Worm (Caenorhabditis elegans) whole organism, young adult: Measurements from ENCODE around the gene F34H10.4.

Experiments
- C17E4.6 ChIP-seq: fragments of 200-800 bp; sonication (Bioruptor generic); IDR thresholded peaks from 2 replicates; pipeline ENCODE4 v1.3.6; 2022; ENCODE audit warnings: missing genetic modification reagents, missing genetic modification characterization, missing compliant biosample characterization
- F39B2.1 ChIP-seq: fragments of 200-800 bp; sonication (Bioruptor generic); IDR thresholded peaks from 2 replicates; pipeline ENCODE4 v1.3.6; 2022; ENCODE audit warnings: missing genetic modification reagents, missing genetic modification characterization, missing compliant biosample characterization
- K11D2.4 ChIP-seq: fragments of 200-800 bp; sonication (Bioruptor generic); IDR thresholded peaks from 2 replicates; pipeline ENCODE4 v1.3.6; 2022; ENCODE audit warnings: missing genetic modification reagents, missing genetic modification characterization, missing compliant biosample characterization
- K12H6.12 ChIP-seq: fragments of 200-800 bp; sonication (Bioruptor generic); optimal IDR thresholded peaks from 2 replicates; lab custom pipeline; 2018; ENCODE audit warnings: mild to moderate bottlenecking, missing genetic modification characterization, missing compliant biosample characterization
- T07F8.4 ChIP-seq: sonication (generic microtip); optimal IDR thresholded peaks from 2 replicates; lab custom pipeline; 2016; ENCODE audit warnings: mild to moderate bottlenecking, missing genetic modification characterization, moderate library complexity, missing compliant biosample characterization
- Y56A3A.18 ChIP-seq: fragments of 200-800 bp; sonication (Bioruptor generic); IDR thresholded peaks from 2 replicates; pipeline ENCODE4 v1.3.6; 2022; ENCODE audit warnings: missing genetic modification reagents, missing genetic modification characterization, missing compliant biosample characterization
- Y67H2A.10 ChIP-seq: fragments of 200-800 bp; sonication (Bioruptor generic); conservative IDR thresholded peaks from 2 replicates; pipeline ENCODE4 v1.3.6; 2022; ENCODE audit warnings: missing genetic modification reagents, missing genetic modification characterization, missing compliant biosample characterization
- ama-1 ChIP-seq, 3 experiments: fragments of 150-350 bp in 1 of 3; sonication (generic microtip) in 2 of 3; optimal IDR thresholded peaks; 2 replicates each; lab custom pipeline; 2014 to 2018; ENCODE audit warnings: missing biosample characterization in 2 of 3, missing genetic modification characterization in 2 of 3, missing genetic modification reagents in 2 of 3
- attf-3 ChIP-seq: fragments of 200-800 bp; sonication (Bioruptor generic); conservative IDR thresholded peaks from 2 replicates; pipeline ENCODE4 v1.3.6; 2022; ENCODE audit warnings: missing genetic modification reagents, missing genetic modification characterization, missing compliant biosample characterization
- attf-6 ChIP-seq: fragments of 200-800 bp; sonication (Bioruptor generic); IDR thresholded peaks from 2 replicates; pipeline ENCODE4 v1.3.6; 2022; ENCODE audit warnings: missing genetic modification reagents, missing genetic modification characterization, missing compliant biosample characterization
- ceh-27 ChIP-seq: fragments of 200-800 bp; sonication (Bioruptor generic); optimal IDR thresholded peaks from 2 replicates; lab custom pipeline; 2018; ENCODE audit warnings: mild to moderate bottlenecking, missing genetic modification characterization, moderate library complexity, missing compliant biosample characterization
- egl-18 ChIP-seq: fragments of 200-800 bp; sonication (Bioruptor generic); IDR thresholded peaks from 2 replicates; pipeline ENCODE4 v1.3.6; 2022; ENCODE audit warnings: missing genetic modification reagents, missing genetic modification characterization, missing compliant biosample characterization
- egl-44 ChIP-seq: fragments of 200-800 bp; sonication (Bioruptor generic); IDR thresholded peaks from 2 replicates; pipeline ENCODE4 v1.3.6; 2022; ENCODE audit warnings: missing genetic modification reagents, missing genetic modification characterization, missing compliant biosample characterization
- fkh-3 ChIP-seq: sonication (generic microtip); optimal IDR thresholded peaks from 2 replicates; lab custom pipeline; 2016; ENCODE audit warnings: mild to moderate bottlenecking, missing genetic modification characterization, missing compliant biosample characterization
- hlh-12 ChIP-seq: sonication (generic microtip); optimal IDR thresholded peaks from 2 replicates; lab custom pipeline; 2016; ENCODE audit warnings: missing genetic modification characterization, missing compliant biosample characterization
- hmg-20 ChIP-seq: fragments of 200-800 bp; sonication (Bioruptor generic); IDR thresholded peaks from 2 replicates; pipeline ENCODE4 v1.3.6; 2022; ENCODE audit warnings: missing genetic modification reagents, missing genetic modification characterization, missing compliant biosample characterization
- lin-26 ChIP-seq: fragments of 200-800 bp; sonication (Bioruptor generic); IDR thresholded peaks from 2 replicates; pipeline ENCODE4 v1.3.6; 2022; ENCODE audit warnings: missing genetic modification reagents, missing genetic modification characterization, missing compliant biosample characterization
- madf-6 ChIP-seq: fragments of 200-800 bp; sonication (Bioruptor generic); IDR thresholded peaks from 2 replicates; pipeline ENCODE4 v1.3.6; 2022; ENCODE audit warnings: missing genetic modification reagents, missing genetic modification characterization, missing compliant biosample characterization
- mel-28 ChIP-seq: sonication (generic microtip); optimal IDR thresholded peaks from 2 replicates; lab custom pipeline; 2016; ENCODE audit warnings: borderline replicate concordance, mild to moderate bottlenecking, missing genetic modification characterization, missing compliant biosample characterization
- nhr-27 ChIP-seq: fragments of 200-800 bp; sonication (Bioruptor generic); optimal IDR thresholded peaks from 2 replicates; lab custom pipeline; 2018; ENCODE audit warnings: mild to moderate bottlenecking, missing genetic modification characterization, moderate library complexity, missing compliant biosample characterization
- nhr-80 ChIP-seq: sonication (generic microtip); optimal IDR thresholded peaks from 2 replicates; lab custom pipeline; 2016; ENCODE audit warnings: missing genetic modification characterization, missing compliant biosample characterization
- nhr-90 ChIP-seq: sonication (generic microtip); optimal IDR thresholded peaks from 2 replicates; lab custom pipeline; 2016; ENCODE audit warnings: missing genotype, mild to moderate bottlenecking, missing genetic modification characterization, missing compliant biosample characterization
- pha-4 ChIP-seq: fragments of 150-350 bp; sonication (generic microtip); optimal IDR thresholded peaks from 2 replicates; lab custom pipeline; 2014; ENCODE audit warnings: missing biosample characterization, missing genetic modification reagents, missing genetic modification characterization
- rec-8 ChIP-seq, 2 experiments: sonication (generic microtip); optimal IDR thresholded peaks; 2 replicates each; lab custom pipeline; 2016; ENCODE audit warnings: mild to moderate bottlenecking in 2 of 2, missing genetic modification characterization in 2 of 2, missing genetic modification reagents in 2 of 2, missing genotype in 2 of 2, missing biosample characterization in 1 of 2, missing compliant biosample characterization in 1 of 2, moderate library complexity in 1 of 2
- rpc-1 ChIP-seq, 2 experiments: fragments of 150-350 bp in 1 of 2; sonication (generic microtip) in 1 of 2; optimal IDR thresholded peaks; 2 replicates each; lab custom pipeline; 2014 to 2018; ENCODE audit warnings: missing biosample characterization in 1 of 2, missing genetic modification characterization in 1 of 2, missing genetic modification reagents in 1 of 2, missing genotype in 1 of 2
- tbp1 ChIP-seq: fragments of 200-800 bp; sonication (Bioruptor generic); optimal IDR thresholded peaks from 2 replicates; lab custom pipeline; 2018; ENCODE audit warnings: mild to moderate bottlenecking, missing genetic modification characterization, missing compliant biosample characterization
- unc-130 ChIP-seq: sonication (generic microtip); optimal IDR thresholded peaks from 2 replicates; lab custom pipeline; 2016; ENCODE audit warnings: missing genetic modification reagents, missing genetic modification characterization, missing compliant biosample characterization
- zim-3 ChIP-seq: sonication (generic microtip); optimal IDR thresholded peaks from 2 replicates; lab custom pipeline; 2017; ENCODE audit warnings: mild to moderate bottlenecking, missing genetic modification characterization, moderate library complexity, missing compliant biosample characterization
- ztf-18 ChIP-seq: sonication (generic microtip); optimal IDR thresholded peaks from 2 replicates; lab custom pipeline; 2016; ENCODE audit warnings: missing genotype, mild to moderate bottlenecking, missing genetic modification characterization, missing compliant biosample characterization
- ztf-22 ChIP-seq: fragments of 200-800 bp; sonication (Bioruptor generic); optimal IDR thresholded peaks from 2 replicates; lab custom pipeline; 2018; ENCODE audit warnings: mild to moderate bottlenecking, missing genetic modification characterization, moderate library complexity, missing compliant biosample characterization
- ztf-6 ChIP-seq: fragments of 200-800 bp; sonication (Bioruptor generic); IDR thresholded peaks from 2 replicates; pipeline ENCODE4 v1.3.6; 2022; ENCODE audit warnings: missing genetic modification reagents, missing genetic modification characterization, missing compliant biosample characterization

The F34H10.4 gene

ce11 chrX:9668554-9668953 is 20.2 kb downstream of the F34H10.4 start, which contains the start of gene T14B1.1:
Gene T14B1.1, minus strand, starts transcription at chrX:9668723.
- TF ChIP-seq ztf-6 (GFP tag; lab: Robert Waterston, UW): no peak
- TF ChIP-seq unc-130 (GFP tag; lab: Kevin White, UChicago): no peak
- no peak for TF ChIP-seq nhr-90 (tag; lab: Kevin White, UChicago)
- TF ChIP-seq K11D2.4 (GFP tag; lab: Robert Waterston, UW): peak; percentile 28; the same call in 1 of the 2 replicates
- TF ChIP-seq C17E4.6 (GFP tag; lab: Robert Waterston, UW): 0 out of 2 replicates have a peak, but pooled peaks have one; percentile 21
- TF ChIP-seq lin-26 (GFP tag; lab: Robert Waterston, UW): no peak
- TF ChIP-seq K12H6.12 (tag; lab: Kevin White, UChicago): peak; percentile 63
- TF ChIP-seq ceh-27 (GFP tag; lab: Kevin White, UChicago): peak; percentile 49
- no peak for TF ChIP-seq T07F8.4 (tag; lab: Kevin White, UChicago)
- TF ChIP-seq ztf-18 (tag; lab: Kevin White, UChicago): no peak
- TF ChIP-seq ama-1 (optimal IDR thresholded peaks at IDR 0.05; lab: Kevin White, UChicago): no peak
- no peak for TF ChIP-seq ama-1 (GFP tag; optimal IDR thresholded peaks at IDR 0.05; lab: Kevin White, UChicago)
- no peak for TF ChIP-seq Y67H2A.10 (GFP tag; lab: Robert Waterston, UW)

ce11 chrX:9673228-9673627 is 24.9 kb downstream of the F34H10.4 start:
- TF ChIP-seq nhr-80 (tag; lab: Kevin White, UChicago) (peak; percentile 25), Y67H2A.10 (GFP tag; lab: Robert Waterston, UW) (no peak)

- TF ChIP-seq egl-18 (no peak), zim-3 (tag; lab: Kevin White, UChicago) (no peak), attf-3 (GFP tag; lab: Robert Waterston, UW) (no peak), ztf-18 (tag; lab: Kevin White, UChicago) (no peak), K11D2.4 (GFP tag; lab: Robert Waterston, UW) (no peak), Y56A3A.18 (GFP tag; lab: Robert Waterston, UW) (no peak), fkh-3 (no peak), tbp1 (GFP tag; lab: Kevin White, UChicago) (no peak), F39B2.1 (no peak), mel-28 (tag; lab: Kevin White, UChicago) (no peak), madf-6 (GFP tag; lab: Robert Waterston, UW) (no peak), hmg-20 (no peak), rec-8 (tag; optimal IDR thresholded peaks at IDR 0.05; lab: Kevin White, UChicago) (no peak), nhr-27 (tag; lab: Kevin White, UChicago) (no peak), egl-44 (GFP tag; lab: Robert Waterston, UW) (no peak), attf-6 (GFP tag; lab: Robert Waterston, UW) (no peak), hlh-12 (tag; lab: Kevin White, UChicago) (no peak)
Measured at ce11 chrX:9674799-9675198, 26.5 kb downstream of the F34H10.4 start, which contains the start of gene C43C3.4. Gene C43C3.4, minus strand, starts transcription at chrX:9674899.

- TF ChIP-seq ztf-22: peak; percentile 14
- peak; percentile 69 for TF ChIP-seq nhr-80 (tag; lab: Kevin White, UChicago)
- peak; percentile 92 for TF ChIP-seq pha-4 (tag; lab: Kevin White, UChicago)
- TF ChIP-seq rpc-1 (optimal IDR thresholded peaks at IDR 0.05; lab: Kevin White, UChicago): no peak
- no peak for TF ChIP-seq rpc-1 (tag; optimal IDR thresholded peaks at IDR 0.05; lab: Kevin White, UChicago)
Measured at ce11 chrX:9676009-9676408, 27.7 kb downstream of the F34H10.4 start.
